Worm (Caenorhabditis elegans) whole organism, late embryonic: Measurements from ENCODE around the gene nhr-58.

Experiments
- ceh-14 ChIP-seq: sonication (generic microtip); optimal IDR thresholded peaks from 2 replicates; lab custom pipeline; 2016; ENCODE audit warnings: missing genotype, missing genetic modification characterization, missing compliant biosample characterization
- ceh-30 ChIP-seq: fragments of 150-350 bp; optimal IDR thresholded peaks from 2 replicates; lab custom pipeline; 2014; ENCODE audit warnings: missing biosample characterization, missing genetic modification characterization
- eyg-1 ChIP-seq: sonication (generic microtip); optimal IDR thresholded peaks from 2 replicates; lab custom pipeline; 2016; ENCODE audit warnings: missing genotype, missing genetic modification characterization, missing compliant biosample characterization
- hlh-30 ChIP-seq: sonication (generic microtip); optimal IDR thresholded peaks from 2 replicates; lab custom pipeline; 2017; ENCODE audit warnings: antibody characterized with exemption, missing genetic modification characterization, missing compliant biosample characterization; ENCODE audit not compliant: insufficient read depth
- mec-3 ChIP-seq: sonication (generic microtip); optimal IDR thresholded peaks from 2 replicates; lab custom pipeline; 2016; ENCODE audit warnings: borderline replicate concordance, missing genetic modification characterization, missing compliant biosample characterization
- nhr-11 ChIP-seq: fragments of 150-350 bp; optimal IDR thresholded peaks from 2 replicates; lab custom pipeline; 2014; ENCODE audit warnings: missing biosample characterization, missing genetic modification characterization
- pag-3 ChIP-seq: sonication (generic microtip); optimal IDR thresholded peaks from 2 replicates; lab custom pipeline; 2016; ENCODE audit warnings: missing compliant biosample characterization, missing genetic modification characterization, borderline replicate concordance
- pha-2 ChIP-seq: sonication (generic microtip); optimal IDR thresholded peaks from 2 replicates; lab custom pipeline; 2017; ENCODE audit warnings: mild to moderate bottlenecking, missing genetic modification characterization, missing compliant biosample characterization
- pha-4 ChIP-seq: fragments of 150-350 bp; optimal IDR thresholded peaks from 2 replicates; lab custom pipeline; 2018; ENCODE audit warnings: missing biosample characterization, missing genetic modification reagents, missing genetic modification characterization
- pqm-1 ChIP-seq: sonication (generic microtip); optimal IDR thresholded peaks from 2 replicates; lab custom pipeline; 2016; ENCODE audit warnings: missing genetic modification characterization, missing compliant biosample characterization
- sox-4 ChIP-seq: sonication (generic microtip); optimal IDR thresholded peaks from 2 replicates; lab custom pipeline; 2017; ENCODE audit warnings: mild to moderate bottlenecking, missing genetic modification characterization, inconsistent platforms, missing compliant biosample characterization
- syd-9 ChIP-seq: sonication (generic microtip); optimal IDR thresholded peaks from 2 replicates; lab custom pipeline; 2016; ENCODE audit warnings: mild to moderate bottlenecking, missing genetic modification characterization, moderate library complexity, missing compliant biosample characterization

DNA sequence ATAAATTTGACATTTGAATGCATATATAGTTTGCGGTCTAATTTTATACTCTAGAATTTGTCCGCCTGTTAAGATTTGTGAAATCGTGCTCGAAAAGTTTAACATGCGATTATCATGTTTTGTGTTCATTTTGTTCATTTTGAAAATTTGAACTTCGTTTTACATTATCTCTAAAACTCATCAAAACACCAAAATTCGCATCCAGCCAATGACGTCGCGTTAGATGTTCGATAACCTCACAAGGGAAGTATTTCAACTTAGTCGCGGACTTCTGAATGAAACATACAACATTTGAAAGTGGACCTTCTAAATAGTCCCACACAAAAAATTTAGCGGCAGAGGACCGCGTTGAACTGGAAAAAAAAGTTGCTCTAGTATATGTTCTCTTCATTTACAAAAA lies 9.4 kb downstream of the nhr-58 start:
- no peak for TF ChIP-seq pag-3 (tag; lab: Kevin White, UChicago)
- no peak for TF ChIP-seq mec-3 (tag; lab: Kevin White, UChicago)
- TF ChIP-seq pha-4 (tag; lab: Kevin White, UChicago), result no peak
- TF ChIP-seq pha-2 (tag; lab: Kevin White, UChicago), result no peak
- TF ChIP-seq hlh-30 (tag; lab: Kevin White, UChicago), result no peak
- TF ChIP-seq sox-4 (tag; lab: Kevin White, UChicago), result no peak
- TF ChIP-seq ceh-30 (tag; lab: Kevin White, UChicago), result no peak
- no peak for TF ChIP-seq eyg-1 (tag; lab: Kevin White, UChicago)
- no peak for TF ChIP-seq pqm-1 (tag; lab: Kevin White, UChicago)
- TF ChIP-seq ceh-14, result no peak
- no peak for TF ChIP-seq nhr-11 (tag; lab: Kevin White, UChicago)
- no peak for TF ChIP-seq syd-9 (tag; lab: Kevin White, UChicago)
